Worm (Caenorhabditis elegans): Measurements from ENCODE around the gene F53F4.17.

- TF ChIP-seq nhr-77 (tag; optimal IDR thresholded peaks at IDR 0.05) = no peak
- no peak for TF ChIP-seq sptf-1 (tag; optimal IDR thresholded peaks at IDR 0.05)
- no peak for TF ChIP-seq tlp-1 (tag; optimal IDR thresholded peaks at IDR 0.05)
- no peak for TF ChIP-seq elt-3 (tag; optimal IDR thresholded peaks at IDR 0.05)
- TF ChIP-seq snu-23 (GFP tag; optimal IDR thresholded peaks at IDR 0.05) = no peak
- no peak for TF ChIP-seq swsn-7 (tag; optimal IDR thresholded peaks at IDR 0.05)
- no peak for TF ChIP-seq grh-1 (GFP tag; IDR thresholded peaks at IDR 0.05)
These were observed 10.5 kb upstream of the F53F4.17 start for ce11 chrV:13577463-13577862.

Data from whole organism, L1 larva.